Worm (Caenorhabditis elegans) whole organism, young adult: ENCODE measurements around the gene tbx-8.

Source experiments
- B0019.2 ChIP-seq: fragments of 200-800 bp; sonication (Bioruptor generic); conservative IDR thresholded peaks from 2 replicates; pipeline ENCODE4 v1.3.6; 2022; ENCODE audit warnings: missing genetic modification reagents, missing genetic modification characterization, missing compliant biosample characterization
- C17E4.6 ChIP-seq: fragments of 200-800 bp; sonication (Bioruptor generic); IDR thresholded peaks from 2 replicates; pipeline ENCODE4 v1.3.6; 2022; ENCODE audit warnings: missing genetic modification reagents, missing genetic modification characterization, missing compliant biosample characterization
- F52B5.7 ChIP-seq: sonication (generic microtip); optimal IDR thresholded peaks from 2 replicates; lab custom pipeline; 2016; ENCODE audit warnings: mild to moderate bottlenecking, missing genetic modification characterization, missing compliant biosample characterization
- F57A8.1 ChIP-seq: fragments of 200-800 bp; sonication (Bioruptor generic); optimal IDR thresholded peaks from 2 replicates; lab custom pipeline; 2018; ENCODE audit warnings: mild to moderate bottlenecking, missing genetic modification characterization, moderate library complexity, missing compliant biosample characterization
- T26A5.8 ChIP-seq: sonication (generic microtip); optimal IDR thresholded peaks from 2 replicates; lab custom pipeline; 2016; ENCODE audit warnings: missing genetic modification characterization, missing compliant biosample characterization
- Y53F4B.3 ChIP-seq: fragments of 200-800 bp; sonication (Bioruptor generic); IDR thresholded peaks from 2 replicates; pipeline ENCODE4 v1.3.6; 2022; ENCODE audit warnings: missing genetic modification reagents, missing genetic modification characterization, missing compliant biosample characterization
- Y79H2A.3 ChIP-seq: fragments of 200-800 bp; sonication (Bioruptor generic); conservative IDR thresholded peaks from 2 replicates; pipeline ENCODE4 v1.3.6; 2022; ENCODE audit warnings: missing genetic modification reagents, missing genetic modification characterization, missing compliant biosample characterization
- aptf-2 ChIP-seq: fragments of 200-800 bp; sonication (Bioruptor generic); conservative IDR thresholded peaks from 2 replicates; pipeline ENCODE4 v1.3.6; 2022; ENCODE audit warnings: missing genetic modification reagents, missing genetic modification characterization, missing compliant biosample characterization
- athp-1 ChIP-seq: sonication (generic microtip); optimal IDR thresholded peaks from 2 replicates; lab custom pipeline; 2017; ENCODE audit warnings: mild to moderate bottlenecking, missing genetic modification characterization, missing compliant biosample characterization
- bed-1 ChIP-seq: fragments of 200-800 bp; sonication (Bioruptor generic); IDR thresholded peaks from 2 replicates; pipeline ENCODE4 v1.3.6; 2022; ENCODE audit warnings: missing genetic modification reagents, missing genetic modification characterization, missing compliant biosample characterization
- cebp-1 ChIP-seq, 2 experiments: fragments of 200-800 bp in 1 of 2; sonication (Bioruptor generic) in 1 of 2; sonication (generic microtip) in 1 of 2; IDR thresholded peaks in 1 of 2; optimal IDR thresholded peaks in 1 of 2; 2 replicates each; pipeline versions ENCODE4 v1.3.6 to Lab custom; 2017 to 2022; ENCODE audit warnings: missing compliant biosample characterization in 2 of 2, missing genetic modification characterization in 2 of 2, mild to moderate bottlenecking in 1 of 2, missing genetic modification reagents in 1 of 2, moderate library complexity in 1 of 2
- cebp-2 ChIP-seq: fragments of 200-800 bp; sonication (Bioruptor generic); IDR thresholded peaks from 2 replicates; pipeline ENCODE4 v1.3.6; 2022; ENCODE audit warnings: missing genetic modification characterization, missing compliant biosample characterization
- ceh-40 ChIP-seq: fragments of 200-800 bp; sonication (Bioruptor generic); IDR thresholded peaks from 2 replicates; pipeline ENCODE4 v1.3.6; 2022; ENCODE audit warnings: missing genetic modification characterization, missing compliant biosample characterization
- ceh-91 ChIP-seq: fragments of 200-800 bp; sonication (Bioruptor generic); IDR thresholded peaks from 2 replicates; pipeline ENCODE4 v1.3.6; 2022; ENCODE audit warnings: missing genetic modification reagents, missing genetic modification characterization, missing compliant biosample characterization
- chd-7 ChIP-seq: sonication (generic microtip); optimal IDR thresholded peaks from 2 replicates; lab custom pipeline; 2016; ENCODE audit warnings: mild to moderate bottlenecking, missing genetic modification characterization, moderate library complexity, missing compliant biosample characterization
- efl-1 ChIP-seq: fragments of 150-350 bp; optimal IDR thresholded peaks from 2 replicates; lab custom pipeline; 2014; ENCODE audit warnings: missing biosample characterization, missing genetic modification reagents, missing genetic modification characterization
- egrh-3 ChIP-seq: fragments of 200-800 bp; sonication (Bioruptor generic); IDR thresholded peaks from 2 replicates; pipeline ENCODE4 v1.3.6; 2022; ENCODE audit warnings: missing genetic modification reagents, missing genetic modification characterization, missing compliant biosample characterization
- gei-17 ChIP-seq: fragments of 200-800 bp; sonication (Bioruptor generic); optimal IDR thresholded peaks from 2 replicates; lab custom pipeline; 2018; ENCODE audit warnings: mild to moderate bottlenecking, missing genetic modification characterization, missing compliant biosample characterization
- hlh-12 ChIP-seq: sonication (generic microtip); optimal IDR thresholded peaks from 2 replicates; lab custom pipeline; 2016; ENCODE audit warnings: missing genetic modification characterization, missing compliant biosample characterization
- hrde-1 ChIP-seq: sonication (generic microtip); optimal IDR thresholded peaks from 2 replicates; lab custom pipeline; 2016; ENCODE audit warnings: missing genetic modification characterization, mild to moderate bottlenecking, missing compliant biosample characterization, moderate library complexity, missing genotype, missing genetic modification reagents, borderline replicate concordance
- lag-1 ChIP-seq: fragments of 200-800 bp; sonication (Bioruptor generic); IDR thresholded peaks from 2 replicates; pipeline ENCODE4 v1.3.6; 2022; ENCODE audit warnings: missing genetic modification reagents, missing genetic modification characterization, missing compliant biosample characterization
- let-526 ChIP-seq: fragments of 200-800 bp; sonication (Bioruptor generic); IDR thresholded peaks from 2 replicates; pipeline ENCODE4 v1.3.6; 2022; ENCODE audit warnings: missing genetic modification reagents, missing genetic modification characterization, missing compliant biosample characterization
- lsl-1 ChIP-seq: fragments of 200-800 bp; sonication (Bioruptor generic); optimal IDR thresholded peaks from 2 replicates; lab custom pipeline; 2018; ENCODE audit warnings: mild to moderate bottlenecking, missing genetic modification characterization, moderate library complexity, missing compliant biosample characterization
- madf-10 ChIP-seq: sonication (generic microtip); optimal IDR thresholded peaks from 2 replicates; lab custom pipeline; 2016; ENCODE audit warnings: mild to moderate bottlenecking, missing genetic modification characterization, missing compliant biosample characterization
- madf-3 ChIP-seq: fragments of 200-800 bp; sonication (Bioruptor generic); IDR thresholded peaks from 2 replicates; pipeline ENCODE4 v1.3.6; 2022; ENCODE audit warnings: missing genetic modification reagents, missing genetic modification characterization, missing compliant biosample characterization
- madf-6 ChIP-seq: fragments of 200-800 bp; sonication (Bioruptor generic); IDR thresholded peaks from 2 replicates; pipeline ENCODE4 v1.3.6; 2022; ENCODE audit warnings: missing genetic modification reagents, missing genetic modification characterization, missing compliant biosample characterization
- mes-4 ChIP-seq: sonication (generic microtip); optimal IDR thresholded peaks from 2 replicates; lab custom pipeline; 2016; ENCODE audit warnings: missing genotype, missing genetic modification characterization, missing compliant biosample characterization
- nfyb-1 ChIP-seq: fragments of 200-800 bp; sonication (Bioruptor generic); IDR thresholded peaks from 2 replicates; pipeline ENCODE4 v1.3.6; 2022; ENCODE audit warnings: missing genetic modification reagents, missing genetic modification characterization, missing compliant biosample characterization
- nhr-120 ChIP-seq: fragments of 200-800 bp; sonication (Bioruptor generic); IDR thresholded peaks from 2 replicates; pipeline ENCODE4 v1.3.6; 2022; ENCODE audit warnings: missing genetic modification characterization, missing compliant biosample characterization
- nhr-27 ChIP-seq: fragments of 200-800 bp; sonication (Bioruptor generic); optimal IDR thresholded peaks from 2 replicates; lab custom pipeline; 2018; ENCODE audit warnings: mild to moderate bottlenecking, missing genetic modification characterization, moderate library complexity, missing compliant biosample characterization
- nhr-80 ChIP-seq: sonication (generic microtip); optimal IDR thresholded peaks from 2 replicates; lab custom pipeline; 2016; ENCODE audit warnings: missing genetic modification characterization, missing compliant biosample characterization
- nhr-90 ChIP-seq: sonication (generic microtip); optimal IDR thresholded peaks from 2 replicates; lab custom pipeline; 2016; ENCODE audit warnings: missing genotype, mild to moderate bottlenecking, missing genetic modification characterization, missing compliant biosample characterization
- sea-2 ChIP-seq: fragments of 200-800 bp; sonication (Bioruptor generic); IDR thresholded peaks from 2 replicates; pipeline ENCODE4 v1.3.6; 2022; ENCODE audit warnings: missing genetic modification characterization, missing compliant biosample characterization
- tbp1 ChIP-seq: fragments of 200-800 bp; sonication (Bioruptor generic); optimal IDR thresholded peaks from 2 replicates; lab custom pipeline; 2018; ENCODE audit warnings: mild to moderate bottlenecking, missing genetic modification characterization, missing compliant biosample characterization
- tbx-9 ChIP-seq: sonication (generic microtip); optimal IDR thresholded peaks from 2 replicates; lab custom pipeline; 2016; ENCODE audit warnings: borderline replicate concordance, missing genetic modification characterization, inconsistent platforms, missing compliant biosample characterization
- tlf-1 ChIP-seq: fragments of 200-800 bp; sonication (Bioruptor generic); optimal IDR thresholded peaks from 2 replicates; lab custom pipeline; 2018; ENCODE audit warnings: mild to moderate bottlenecking, missing genetic modification characterization, missing compliant biosample characterization
- unc-62 ChIP-seq: fragments of 150-350 bp; optimal IDR thresholded peaks from 2 replicates; lab custom pipeline; 2014; ENCODE audit warnings: missing biosample characterization, missing genetic modification reagents, missing genetic modification characterization
- zfh-2 ChIP-seq: fragments of 200-800 bp; sonication (Bioruptor generic); conservative IDR thresholded peaks from 2 replicates; pipeline ENCODE4 v1.3.6; 2022; ENCODE audit warnings: missing genetic modification reagents, missing genetic modification characterization, missing compliant biosample characterization
- ztf-26 ChIP-seq: sonication (generic microtip); optimal IDR thresholded peaks from 2 replicates; lab custom pipeline; 2017; ENCODE audit warnings: missing genetic modification characterization, missing compliant biosample characterization

tbx-8 gene

ce11 chrIII:10320788-10321187 lies 26.4 kb upstream of the tbx-8 start, which contains the start of gene sas-7:
Gene sas-7, plus strand, starts transcription at chrIII:10321019.
- TF ChIP-seq bed-1 (GFP tag; lab: Robert Waterston, UW) (no peak), B0019.2 (GFP tag; lab: Robert Waterston, UW) (no peak), mes-4 (tag; lab: Kevin White, UChicago) (no peak), hrde-1 (tag; lab: Kevin White, UChicago) (no peak), cebp-1 (GFP tag; IDR thresholded peaks at IDR 0.05; lab: Robert Waterston, UW) (no peak), cebp-1 (tag; optimal IDR thresholded peaks at IDR 0.05; lab: Kevin White, UChicago) (no peak)
- TF ChIP-seq, all 124 proteins: peak for 0

ce11 chrIII:10326327-10326726 lies 20.8 kb upstream of the tbx-8 start:
- TF ChIP-seq nfyb-1 (GFP tag; lab: Robert Waterston, UW), result 0 out of 2 replicates have a peak, but pooled peaks have one; percentile 20
- TF ChIP-seq madf-10, result no peak
- no peak for TF ChIP-seq C17E4.6 (GFP tag; lab: Robert Waterston, UW)
- TF ChIP-seq zfh-2 (GFP tag; lab: Robert Waterston, UW), result peak; percentile 83
- peak; percentile 26; the same call in 1 of the 2 replicates for TF ChIP-seq egrh-3 (GFP tag; lab: Robert Waterston, UW)
- no peak for TF ChIP-seq ceh-40 (GFP tag; lab: Robert Waterston, UW)
- TF ChIP-seq athp-1 (tag; lab: Kevin White, UChicago), result no peak

- TF ChIP-seq madf-6 (GFP tag; lab: Robert Waterston, UW) (peak; percentile 43), madf-3 (no peak), tbx-9 (tag; lab: Kevin White, UChicago) (peak; percentile 77), cebp-2 (GFP tag; lab: Robert Waterston, UW) (no peak), madf-10 (no peak), cebp-1 (GFP tag; IDR thresholded peaks at IDR 0.05; lab: Robert Waterston, UW) (0 out of 2 replicates have a peak, but pooled peaks have one; percentile 11), cebp-1 (tag; optimal IDR thresholded peaks at IDR 0.05; lab: Kevin White, UChicago) (peak; percentile 77), nhr-90 (tag; lab: Kevin White, UChicago) (no peak), let-526 (GFP tag; lab: Robert Waterston, UW) (no peak), ceh-40 (GFP tag; lab: Robert Waterston, UW) (no peak), T26A5.8 (no peak), unc-62 (no peak), ceh-91 (GFP tag; lab: Robert Waterston, UW) (no peak), tbp1 (no peak), Y79H2A.3 (no peak), nhr-120 (GFP tag; lab: Robert Waterston, UW) (no peak), lsl-1 (GFP tag; lab: Kevin White, UChicago) (no peak), F57A8.1 (GFP tag; lab: Kevin White, UChicago) (no peak), ztf-26 (no peak), nfyb-1 (GFP tag; lab: Robert Waterston, UW) (no peak), nhr-80 (tag; lab: Kevin White, UChicago) (peak; percentile 8), athp-1 (tag; lab: Kevin White, UChicago) (no peak), gei-17 (no peak), hlh-12 (tag; lab: Kevin White, UChicago) (no peak), nhr-27 (tag; lab: Kevin White, UChicago) (no peak), aptf-2 (GFP tag; lab: Robert Waterston, UW) (no peak), chd-7 (tag; lab: Kevin White, UChicago) (peak; percentile 16), sea-2 (GFP tag; lab: Robert Waterston, UW) (no peak), lag-1 (no peak), tlf-1 (no peak), zfh-2 (GFP tag; lab: Robert Waterston, UW) (peak; percentile 84), Y53F4B.3 (GFP tag; lab: Robert Waterston, UW) (no peak), egrh-3 (GFP tag; lab: Robert Waterston, UW) (peak; percentile 45; the same call in 1 of the 2 replicates), efl-1 (GFP tag; lab: Kevin White, UChicago) (peak; percentile 51), F52B5.7 (tag; lab: Kevin White, UChicago) (no peak)
Observed at ce11 chrIII:10328565-10329541, 18.3 kb upstream of the tbx-8 start.
